Worm (Caenorhabditis elegans): ENCODE data around the gene Y53F4B.9.

The Y53F4B.9 gene

ce11 chrII:15004538-15004937 is 5.7 kb downstream of the Y53F4B.9 start (continued):
- TF ChIP-seq efl-1 (GFP tag; optimal IDR thresholded peaks at IDR 0.05) (peak; percentile 39), lsl-1 (GFP tag; optimal IDR thresholded peaks at IDR 0.05) (peak; percentile 41), atf-7 (tag; optimal IDR thresholded peaks at IDR 0.05) (peak; percentile 59), hmg-1.2 (GFP tag; IDR thresholded peaks at IDR 0.05) (peak; percentile 56; the same call in 1 of the 2 replicates), B0019.2 (GFP tag; conservative IDR thresholded peaks at IDR 0.05) (no peak), xnd-1 (tag; optimal IDR thresholded peaks at IDR 0.05) (peak; percentile 50), ekl-4 (GFP tag; IDR thresholded peaks at IDR 0.05) (peak; percentile 81), ceh-91 (GFP tag; IDR thresholded peaks at IDR 0.05) (peak; percentile 79), zim-3 (tag; optimal IDR thresholded peaks at IDR 0.05) (peak; percentile 44), B0035.1 (tag; optimal IDR thresholded peaks at IDR 0.05) (no peak), sptf-2 (GFP tag; optimal IDR thresholded peaks at IDR 0.05) (no peak), D2030.7 (GFP tag; IDR thresholded peaks at IDR 0.05) (peak; percentile 75), attf-5 (GFP tag; optimal IDR thresholded peaks at IDR 0.05) (peak; percentile 44), F22D6.2 (tag; optimal IDR thresholded peaks at IDR 0.05) (no peak), Y53F4B.3 (GFP tag; IDR thresholded peaks at IDR 0.05) (no peak), Y56A3A.18 (GFP tag; IDR thresholded peaks at IDR 0.05) (no peak), nhr-120 (GFP tag; IDR thresholded peaks at IDR 0.05) (no peak), dox-1 (GFP tag; IDR thresholded peaks at IDR 0.05) (peak; percentile 42; the same call in 1 of the 2 replicates), ceh-79 (tag; optimal IDR thresholded peaks at IDR 0.05) (no peak), ceh-100 (GFP tag; IDR thresholded peaks at IDR 0.05) (peak; percentile 44), ceh-27 (GFP tag; optimal IDR thresholded peaks at IDR 0.05) (no peak), F49E8.2 (tag; optimal IDR thresholded peaks at IDR 0.05; ENCODE audit: insufficient read depth) (peak; percentile 70), ztf-6 (GFP tag; IDR thresholded peaks at IDR 0.05) (no peak), cebp-2 (GFP tag; IDR thresholded peaks at IDR 0.05) (peak; percentile 79; the same call in 1 of the 2 replicates), ceh-40 (GFP tag; IDR thresholded peaks at IDR 0.05) (no peak), Y67H2A.10 (GFP tag; conservative IDR thresholded peaks at IDR 0.05) (no peak), Y53G8AR.9 (GFP tag; conservative IDR thresholded peaks at IDR 0.05) (peak; percentile 89), ccch-3 (GFP tag; optimal IDR thresholded peaks at IDR 0.05) (no peak), ztf-26 (tag; optimal IDR thresholded peaks at IDR 0.05) (no peak), lin-35 (GFP tag; optimal IDR thresholded peaks at IDR 0.05) (peak in 1 of 3 experiments; percentile 26)

DNA sequence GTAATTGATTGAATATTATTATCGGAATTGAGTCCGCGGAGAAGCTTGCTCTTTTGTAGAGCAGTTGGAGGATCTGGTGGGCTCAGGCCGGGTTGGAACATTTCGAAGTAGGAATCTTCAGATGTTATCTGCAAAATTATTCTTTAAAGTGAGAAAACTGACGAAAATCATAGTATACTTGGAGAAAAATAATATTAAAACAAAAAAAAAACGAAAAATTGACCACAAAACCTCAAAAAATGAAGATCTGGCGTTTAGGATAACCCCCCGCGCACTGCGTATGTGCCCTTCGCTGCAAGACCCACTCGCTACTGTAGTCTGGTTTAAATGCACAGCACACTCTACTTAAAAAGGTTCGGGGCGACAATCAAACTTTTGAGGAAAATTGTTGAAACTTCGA is 6.8 kb downstream of the Y53F4B.9 start, which contains the start of gene Y53F4B.10:
Gene Y53F4B.10 (minus strand): TSS at position 101 of the 400 bp plus-strand sequence.
- no peak for TF ChIP-seq nhr-80 (tag; optimal IDR thresholded peaks at IDR 0.05)
- TF ChIP-seq snpc-3.4 (tag; optimal IDR thresholded peaks at IDR 0.05): no peak
- TF ChIP-seq madf-8 (GFP tag; conservative IDR thresholded peaks at IDR 0.05): no peak
- no peak for TF ChIP-seq nfya-2 (GFP tag; IDR thresholded peaks at IDR 0.05)
- TF ChIP-seq sea-2 (GFP tag; IDR thresholded peaks at IDR 0.05): no peak
- TF ChIP-seq aptf-3 (GFP tag; IDR thresholded peaks at IDR 0.05): no peak
- TF ChIP-seq dpl-1 (GFP tag; optimal IDR thresholded peaks at IDR 0.05): no peak
- no peak for TF ChIP-seq rpc-1 (optimal IDR thresholded peaks at IDR 0.05)
- TF ChIP-seq rpc-1 (tag; optimal IDR thresholded peaks at IDR 0.05): no peak
- no peak for TF ChIP-seq F57A8.1 (GFP tag; optimal IDR thresholded peaks at IDR 0.05)
- no peak for TF ChIP-seq B0019.2 (GFP tag; conservative IDR thresholded peaks at IDR 0.05)
- TF ChIP-seq athp-1 (tag; optimal IDR thresholded peaks at IDR 0.05): no peak
- TF ChIP-seq pha-4 (tag; optimal IDR thresholded peaks at IDR 0.05): no peak
- TF ChIP-seq F57C9.4 (tag; optimal IDR thresholded peaks at IDR 0.05): no peak
- TF ChIP-seq lin-40 (tag; optimal IDR thresholded peaks at IDR 0.05): no peak
- no peak for TF ChIP-seq lin-35 (GFP tag; optimal IDR thresholded peaks at IDR 0.05)
- TF ChIP-seq nhr-90 (tag; optimal IDR thresholded peaks at IDR 0.05): no peak
- TF ChIP-seq B0261.1 (tag; optimal IDR thresholded peaks at IDR 0.05): no peak
- TF ChIP-seq aptf-2 (GFP tag; conservative IDR thresholded peaks at IDR 0.05): no peak
- no peak for TF ChIP-seq bed-1 (GFP tag; IDR thresholded peaks at IDR 0.05)
- no peak for TF ChIP-seq bed-2 (GFP tag; IDR thresholded peaks at IDR 0.05)
